Worm (Caenorhabditis elegans): ENCODE results near the gene alkb-8.
A peak's percentile ranks its signal among the peaks of the same experiment; 100 is the strongest.
"Not testable (repeated sequence)": the region's sequence is repeated elsewhere in the genome, so short reads cannot be mapped to it uniquely, and the experiment has no call there.

- not testable (repeated sequence) for TF ChIP-seq lin-15B (tag; optimal IDR thresholded peaks at IDR 0.05); ceh-63 (GFP tag; optimal IDR thresholded peaks at IDR 0.05); nhr-237 (tag; optimal IDR thresholded peaks at IDR 0.05); unc-30 (tag; optimal IDR thresholded peaks at IDR 0.05); snpc-4 (tag; optimal IDR thresholded peaks at IDR 0.05); ztf-4 (tag; optimal IDR thresholded peaks at IDR 0.05)
- TF ChIP-seq dpl-1 (GFP tag; optimal IDR thresholded peaks at IDR 0.05) (peak in 1 of 3 experiments; percentile 7), lin-14 (GFP tag; optimal IDR thresholded peaks at IDR 0.05) (peak; percentile 51), ceh-88 (GFP tag; IDR thresholded peaks at IDR 0.05) (0 out of 2 replicates have a peak, but pooled peaks have one; percentile 24), sox-4 (tag; optimal IDR thresholded peaks at IDR 0.05) (peak; percentile 27)
Measured at ce11 chrIII:3695398-3695797, 13.7 kb upstream of the alkb-8 start.

All from whole organism, L1 larva.